Worm (Caenorhabditis elegans): ENCODE measurements around the gene F59F5.4.

DNA sequence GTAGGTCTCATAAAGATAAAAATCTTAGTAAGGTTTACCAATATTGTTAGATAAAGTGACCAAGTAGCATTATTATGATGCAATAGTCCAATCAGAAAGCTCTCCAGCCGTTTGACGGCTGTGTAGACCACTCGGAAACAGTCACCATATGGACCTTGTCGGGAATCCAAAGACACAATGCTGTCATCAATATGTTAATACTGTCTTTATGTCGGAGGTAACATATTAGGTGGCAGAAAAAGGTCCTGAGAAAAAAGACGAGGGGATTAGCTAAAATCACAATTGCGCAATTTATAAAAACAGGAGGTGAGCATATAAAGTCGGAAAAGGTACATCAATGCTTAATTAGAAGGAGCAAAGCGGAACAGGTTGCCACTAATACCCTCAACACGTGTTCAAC lies 34.8 kb upstream of the F59F5.4 start:
- no peak for TF ChIP-seq tbx-11 (GFP tag; IDR thresholded peaks at IDR 0.05)
- TF ChIP-seq hmg-4 (GFP tag; optimal IDR thresholded peaks at IDR 0.05): no peak
- no peak for TF ChIP-seq flt-1 (GFP tag; IDR thresholded peaks at IDR 0.05)
- no peak for TF ChIP-seq ceh-13 (GFP tag; optimal IDR thresholded peaks at IDR 0.05)
- TF ChIP-seq ama-1 (optimal IDR thresholded peaks at IDR 0.05): no peak
- no peak for TF ChIP-seq hmbx-1 (tag; optimal IDR thresholded peaks at IDR 0.05)
